Worm (Caenorhabditis elegans) whole organism, L1 larva: ENCODE measurements around the gene M106.2.

ENCODE experiments used
- C04F5.9 ChIP-seq: sonication (generic microtip); optimal IDR thresholded peaks from 2 replicates; lab custom pipeline; 2016; ENCODE audit warnings: missing genetic modification characterization, missing compliant biosample characterization
- C16A3.4 ChIP-seq: fragments of 150-350 bp; optimal IDR thresholded peaks from 2 replicates; lab custom pipeline; 2014; ENCODE audit warnings: missing biosample characterization, missing genetic modification characterization
- C34B4.2 ChIP-seq: sonication (generic microtip); optimal IDR thresholded peaks from 2 replicates; lab custom pipeline; 2017; ENCODE audit warnings: mild to moderate bottlenecking, missing genetic modification characterization, missing compliant biosample characterization
- F16B12.6 ChIP-seq: fragments of 150-350 bp; optimal IDR thresholded peaks from 2 replicates; lab custom pipeline; 2014; ENCODE audit warnings: missing biosample characterization, missing genetic modification characterization
- aha-1 ChIP-seq: fragments of 150-350 bp; optimal IDR thresholded peaks from 2 replicates; lab custom pipeline; 2014; ENCODE audit warnings: missing biosample characterization, missing genetic modification characterization
- aly-2 ChIP-seq: fragments of 150-350 bp; optimal IDR thresholded peaks from 2 replicates; lab custom pipeline; 2014; ENCODE audit warnings: missing biosample characterization, missing genetic modification characterization
- ama-1 ChIP-seq: fragments of 150-350 bp; optimal IDR thresholded peaks from 2 replicates; lab custom pipeline; 2014
- ceh-63 ChIP-seq: fragments of 200-800 bp; sonication (Bioruptor generic); optimal IDR thresholded peaks from 2 replicates; lab custom pipeline; 2018; ENCODE audit warnings: mild to moderate bottlenecking, missing genetic modification characterization, missing compliant biosample characterization
- dsc-1 ChIP-seq: sonication (generic microtip); optimal IDR thresholded peaks from 2 replicates; lab custom pipeline; 2016; ENCODE audit warnings: mild to moderate bottlenecking, missing genetic modification characterization, missing compliant biosample characterization
- efl-1 ChIP-seq, 4 experiments: fragments of 150-350 bp; optimal IDR thresholded peaks in 3 of 4; peaks in 1 of 4; 1 replicate in 1 of 4; 2 replicates in 3 of 4; lab custom pipeline; 2014; ENCODE audit warnings: missing biosample characterization in 2 of 4, missing genetic modification characterization in 2 of 4, missing genetic modification reagents in 2 of 4
- efl-3 ChIP-seq: fragments of 200-800 bp; sonication (Bioruptor generic); optimal IDR thresholded peaks from 2 replicates; lab custom pipeline; 2018; ENCODE audit warnings: mild to moderate bottlenecking, missing genetic modification characterization, missing compliant biosample characterization
- elt-3 ChIP-seq, 6 experiments: fragments of 150-350 bp in 1 of 6; sonication (generic microtip); optimal IDR thresholded peaks; 2 replicates each; lab custom pipeline; 2017 to 2018; ENCODE audit warnings: missing biosample characterization in 6 of 6, missing genetic modification characterization in 6 of 6, inconsistent platforms in 1 of 6
- fkh-4 ChIP-seq: sonication (generic microtip); optimal IDR thresholded peaks from 2 replicates; lab custom pipeline; 2016; ENCODE audit warnings: missing compliant biosample characterization, missing genetic modification characterization, borderline replicate concordance
- grh-1 ChIP-seq: fragments of 200-800 bp; sonication (Bioruptor generic); IDR thresholded peaks from 2 replicates; pipeline ENCODE4 v1.3.6; 2022; ENCODE audit warnings: missing genetic modification reagents, missing genetic modification characterization, missing compliant biosample characterization
- hlh-17 ChIP-seq: fragments of 200-800 bp; sonication (Bioruptor generic); optimal IDR thresholded peaks from 2 replicates; lab custom pipeline; 2018; ENCODE audit warnings: missing genetic modification characterization, mild to moderate bottlenecking, missing compliant biosample characterization, moderate library complexity, borderline replicate concordance
- hpl-2 ChIP-seq: fragments of 150-350 bp; optimal IDR thresholded peaks from 2 replicates; lab custom pipeline; 2014; ENCODE audit warnings: missing biosample characterization, missing genetic modification reagents, missing genetic modification characterization
- isw-1 ChIP-seq: fragments of 200-800 bp; sonication (Bioruptor generic); IDR thresholded peaks from 2 replicates; pipeline ENCODE4 v1.3.6; 2022; ENCODE audit warnings: missing genetic modification characterization, missing compliant biosample characterization
- lin-13 ChIP-seq: fragments of 150-350 bp; optimal IDR thresholded peaks from 2 replicates; lab custom pipeline; 2014; ENCODE audit warnings: missing biosample characterization, missing genetic modification reagents, missing genetic modification characterization
- lin-15B ChIP-seq: fragments of 150-350 bp; sonication (generic microtip); optimal IDR thresholded peaks from 3 replicates; lab custom pipeline; 2014; ENCODE audit warnings: missing biosample characterization, missing genetic modification characterization
- lin-39 ChIP-seq: fragments of 150-350 bp; optimal IDR thresholded peaks from 2 replicates; lab custom pipeline; 2014; ENCODE audit warnings: missing biosample characterization, missing genetic modification reagents, missing genetic modification characterization
- mab-9 ChIP-seq: fragments of 200-800 bp; sonication (Bioruptor generic); IDR thresholded peaks from 2 replicates; pipeline ENCODE4 v1.3.6; 2022; ENCODE audit warnings: missing genetic modification reagents, missing genetic modification characterization, missing compliant biosample characterization
- mef-2 ChIP-seq: fragments of 150-350 bp; optimal IDR thresholded peaks from 2 replicates; lab custom pipeline; 2014; ENCODE audit warnings: missing biosample characterization, missing genetic modification characterization
- nhr-237 ChIP-seq: fragments of 150-350 bp; optimal IDR thresholded peaks from 2 replicates; lab custom pipeline; 2014; ENCODE audit warnings: missing biosample characterization, missing genetic modification characterization
- nhr-28 ChIP-seq: fragments of 150-350 bp; optimal IDR thresholded peaks from 2 replicates; lab custom pipeline; 2014; ENCODE audit warnings: missing biosample characterization, missing genetic modification characterization
- nhr-77 ChIP-seq: fragments of 150-350 bp; optimal IDR thresholded peaks from 2 replicates; lab custom pipeline; 2014; ENCODE audit warnings: missing biosample characterization, missing genetic modification characterization
- nhr-84 ChIP-seq: sonication (generic microtip); optimal IDR thresholded peaks from 2 replicates; lab custom pipeline; 2017; ENCODE audit warnings: missing biosample characterization, missing genetic modification characterization
- nhr-85 ChIP-seq: sonication (generic microtip); peaks from one replicate; lab custom pipeline; 2016; ENCODE audit warnings: missing genetic modification characterization, inconsistent platforms, missing compliant biosample characterization
- pax-3 ChIP-seq: fragments of 200-800 bp; sonication (Bioruptor generic); optimal IDR thresholded peaks from 2 replicates; lab custom pipeline; 2018; ENCODE audit warnings: mild to moderate bottlenecking, missing genetic modification characterization, moderate library complexity, missing compliant biosample characterization
- pqm-1 ChIP-seq: sonication (generic microtip); optimal IDR thresholded peaks from 3 replicates; lab custom pipeline; 2017; ENCODE audit warnings: missing biosample characterization, missing genetic modification characterization
- rnt-1 ChIP-seq: sonication (generic microtip); optimal IDR thresholded peaks from 2 replicates; lab custom pipeline; 2016; ENCODE audit warnings: mild to moderate bottlenecking, missing genetic modification characterization, moderate library complexity, missing compliant biosample characterization
- sox-4 ChIP-seq: sonication (generic microtip); optimal IDR thresholded peaks from 2 replicates; lab custom pipeline; 2016; ENCODE audit warnings: missing genetic modification characterization, missing compliant biosample characterization
- sptf-1 ChIP-seq: fragments of 150-350 bp; optimal IDR thresholded peaks from 2 replicates; lab custom pipeline; 2014; ENCODE audit warnings: missing biosample characterization, missing genetic modification characterization
- unc-62 ChIP-seq: fragments of 150-350 bp; optimal IDR thresholded peaks from 2 replicates; lab custom pipeline; 2014; ENCODE audit warnings: missing biosample characterization, missing genetic modification reagents, missing genetic modification characterization
- unc-98 ChIP-seq: fragments of 200-800 bp; sonication (Bioruptor generic); IDR thresholded peaks from 2 replicates; pipeline ENCODE4 v1.3.6; 2022; ENCODE audit warnings: missing genetic modification characterization, missing compliant biosample characterization
- xbp-1 ChIP-seq: sonication (generic microtip); optimal IDR thresholded peaks from 2 replicates; lab custom pipeline; 2016; ENCODE audit warnings: missing genetic modification characterization, missing compliant biosample characterization
- ztf-11 ChIP-seq, 2 experiments: sonication (generic microtip); optimal IDR thresholded peaks; 2 replicates each; lab custom pipeline; 2016 to 2017; ENCODE audit warnings: missing genetic modification characterization in 2 of 2, missing biosample characterization in 1 of 2, missing compliant biosample characterization in 1 of 2
- ztf-4 ChIP-seq: fragments of 150-350 bp; optimal IDR thresholded peaks from 2 replicates; lab custom pipeline; 2014; ENCODE audit warnings: missing biosample characterization, missing genetic modification characterization

M106.2 gene

DNA sequence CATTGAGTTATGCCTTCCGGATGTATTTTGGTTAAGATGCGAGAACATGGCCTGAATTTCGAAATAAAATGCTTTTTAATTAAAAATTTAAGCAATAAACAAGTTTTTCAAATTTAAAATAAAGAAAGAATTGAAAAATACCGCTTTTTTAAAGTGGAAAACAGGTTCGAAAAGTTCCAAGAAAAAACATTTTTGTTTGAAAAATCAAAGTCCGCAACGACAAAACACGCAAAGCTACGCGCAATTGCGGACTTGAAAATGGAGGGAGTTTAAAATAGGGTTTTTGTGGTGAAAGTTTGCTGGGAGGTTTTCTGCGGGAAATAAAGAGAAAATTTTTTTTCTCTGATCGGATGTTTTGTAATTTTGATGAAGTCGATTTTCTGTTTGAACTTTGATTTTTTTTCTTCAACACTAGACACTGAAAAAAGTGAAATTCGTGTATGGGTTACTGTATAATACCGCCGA, 51.3 kb downstream of the M106.2 start, which contains the start of gene npp-19 (continued):
- TF ChIP-seq lin-13 (GFP tag; lab: Kevin White, UChicago) (peak; percentile 63), pqm-1 (tag; lab: Kevin White, UChicago) (no peak), aha-1 (tag; lab: Kevin White, UChicago) (no peak), mef-2 (no peak), hpl-2 (peak; percentile 33), pax-3 (tag; lab: Kevin White, UChicago) (no peak), nhr-85 (tag; lab: Kevin White, UChicago) (peak; percentile 80), fkh-4 (tag; lab: Kevin White, UChicago) (no peak), efl-3 (GFP tag; lab: Kevin White, UChicago) (no peak), unc-62 (GFP tag; lab: Kevin White, UChicago) (no peak), ztf-4 (tag; lab: Kevin White, UChicago) (no peak), nhr-237 (tag; lab: Kevin White, UChicago) (no peak), grh-1 (no peak), mab-9 (no peak), sox-4 (tag; lab: Kevin White, UChicago) (no peak), nhr-28 (tag; lab: Kevin White, UChicago) (no peak), C34B4.2 (tag; lab: Kevin White, UChicago) (no peak), hlh-17 (GFP tag; lab: Kevin White, UChicago) (no peak), rnt-1 (tag; lab: Kevin White, UChicago) (peak; percentile 81), aly-2 (tag; lab: Kevin White, UChicago) (peak; percentile 77), F16B12.6 (tag; lab: Kevin White, UChicago) (peak; percentile 99), unc-98 (GFP tag; lab: Robert Waterston, UW) (no peak), sptf-1 (tag; lab: Kevin White, UChicago) (no peak), nhr-84 (tag; lab: Kevin White, UChicago) (no peak), lin-39 (tag; lab: Kevin White, UChicago) (peak; percentile 27), efl-1 (optimal IDR thresholded peaks at IDR 0.05; lab: Kevin White, UChicago) (peak; percentile 99), efl-1 (GFP tag; optimal IDR thresholded peaks at IDR 0.05 in 1 of 2; lab: Kevin White, UChicago) (peak; percentile 99 to 100), ceh-63 (GFP tag; lab: Kevin White, UChicago) (no peak), nhr-77 (peak; percentile 56), elt-3 (tag; optimal IDR thresholded peaks at IDR 0.05; lab: Kevin White, UChicago) (peak in 2 of 6 experiments; percentile 68 to 70), C16A3.4 (tag; lab: Kevin White, UChicago) (peak; percentile 62), ztf-11 (tag; optimal IDR thresholded peaks at IDR 0.05; lab: Kevin White, UChicago) (no peak)
- TF ChIP-seq, all 84 proteins: peak for 44

- TF ChIP-seq C04F5.9 = no peak
- TF ChIP-seq xbp-1 (tag; lab: Kevin White, UChicago) = no peak
- no peak for TF ChIP-seq ama-1 (lab: Kevin White, UChicago)
- no peak for TF ChIP-seq dsc-1
- TF ChIP-seq isw-1 (GFP tag; lab: Robert Waterston, UW) = no peak
- TF ChIP-seq lin-15B = no peak
- TF ChIP-seq ztf-11 (tag; optimal IDR thresholded peaks at IDR 0.05; lab: Kevin White, UChicago) = no peak
- no peak for TF ChIP-seq nhr-77
- TF ChIP-seq aly-2 (tag; lab: Kevin White, UChicago) = no peak
- TF ChIP-seq, all 84 proteins: peak for 0
Observed at ce11 chrII:10796194-10796593, 53.6 kb downstream of the M106.2 start, which contains the start of gene set-14. Gene set-14, minus strand, starts transcription at chrII:10796294.
